Fruit fly (Drosophila melanogaster): Measurements from ENCODE around the gene sd.

- no peak for TF ChIP-seq CG7101 (tag; optimal IDR thresholded peaks at IDR 0.05)
- TF ChIP-seq cic (GFP tag; optimal IDR thresholded peaks at IDR 0.05): no peak
- TF ChIP-seq CG7045 (GFP tag; optimal IDR thresholded peaks at IDR 0.05): no peak
- TF ChIP-seq kay (GFP tag; ENCODE audit: borderline replicate concordance): no peak
- TF ChIP-seq CG1620 (GFP tag; optimal IDR thresholded peaks at IDR 0.05): no peak
- no peak for TF ChIP-seq tj (GFP tag; optimal IDR thresholded peaks at IDR 0.05)
Observed at dm6 chrX:15778846-15779245, 25.3 kb upstream of the sd start, which contains the start of gene CG43673.

All from whole organism, adult.